Fruit fly (Drosophila melanogaster) whole organism, wandering third instar larva: ENCODE results near the gene CG32639.

Experiments used
- HLH106 ChIP-seq: fragments of 200-800 bp; optimal IDR thresholded peaks from 3 replicates; lab custom pipeline; 2019; ENCODE audit warnings: missing biosample characterization, mild to moderate bottlenecking, missing genetic modification characterization, moderate library complexity
- Myc ChIP-seq: fragments of >200 bp; optimal IDR thresholded peaks from 2 replicates; lab custom pipeline; 2017

DNA sequence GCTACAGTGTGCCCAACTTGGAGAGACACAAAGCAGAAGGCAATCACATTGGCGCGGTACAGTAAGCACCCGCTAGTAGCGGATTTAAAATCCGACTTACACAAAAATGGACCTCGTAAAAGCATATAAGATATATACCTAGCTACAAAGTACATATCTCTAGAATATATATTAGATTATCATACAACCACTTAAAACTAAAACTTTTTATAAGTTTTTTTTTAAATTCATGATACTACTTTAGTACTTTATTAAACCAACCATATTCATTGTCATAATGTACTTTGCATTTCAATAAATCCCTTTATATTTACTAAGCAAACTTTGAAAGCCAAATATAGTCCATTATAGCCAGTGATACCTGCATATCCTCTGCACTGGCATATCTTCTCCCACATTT, 38.8 kb upstream of the CG32639 start:
- TF ChIP-seq Myc (lab: Kevin White, UChicago) (no peak), HLH106 (tag; lab: Kevin White, UChicago) (peak; percentile 81)
